Worm (Caenorhabditis elegans) whole organism, L1 larva: Measurements from ENCODE around the gene cyb-2.1.

Source experiments
- C16A3.4 ChIP-seq: fragments of 150-350 bp; optimal IDR thresholded peaks from 2 replicates; lab custom pipeline; 2014; ENCODE audit warnings: missing biosample characterization, missing genetic modification characterization
- C34B4.2 ChIP-seq: sonication (generic microtip); optimal IDR thresholded peaks from 2 replicates; lab custom pipeline; 2017; ENCODE audit warnings: mild to moderate bottlenecking, missing genetic modification characterization, missing compliant biosample characterization
- aly-2 ChIP-seq: fragments of 150-350 bp; optimal IDR thresholded peaks from 2 replicates; lab custom pipeline; 2014; ENCODE audit warnings: missing biosample characterization, missing genetic modification characterization
- ama-1 ChIP-seq: fragments of 150-350 bp; optimal IDR thresholded peaks from 2 replicates; lab custom pipeline; 2014
- ceh-82 ChIP-seq, 3 experiments: fragments of 150-350 bp in 1 of 3; sonication (generic microtip) in 2 of 3; optimal IDR thresholded peaks; 2 replicates each; lab custom pipeline; 2014 to 2017; ENCODE audit warnings: missing biosample characterization in 3 of 3, missing genetic modification characterization in 3 of 3
- ceh-88 ChIP-seq: fragments of 200-800 bp; sonication (Bioruptor generic); IDR thresholded peaks from 2 replicates; pipeline ENCODE4 v1.3.6; 2022; ENCODE audit warnings: missing genetic modification characterization, missing compliant biosample characterization
- ceh-90 ChIP-seq: sonication (generic microtip); optimal IDR thresholded peaks from 2 replicates; lab custom pipeline; 2016; ENCODE audit warnings: missing genetic modification characterization, missing compliant biosample characterization
- dpl-1 ChIP-seq, 3 experiments: fragments of 150-350 bp in 2 of 3; sonication (generic microtip) in 1 of 3; optimal IDR thresholded peaks; 2 replicates each; lab custom pipeline; 2014 to 2017; ENCODE audit warnings: missing biosample characterization in 3 of 3, missing genetic modification characterization in 3 of 3, missing genetic modification reagents in 3 of 3
- efl-1 ChIP-seq, 4 experiments: fragments of 150-350 bp; optimal IDR thresholded peaks in 3 of 4; peaks in 1 of 4; 1 replicate in 1 of 4; 2 replicates in 3 of 4; lab custom pipeline; 2014; ENCODE audit warnings: missing biosample characterization in 2 of 4, missing genetic modification characterization in 2 of 4, missing genetic modification reagents in 2 of 4
- egl-13 ChIP-seq: sonication (generic microtip); optimal IDR thresholded peaks from 2 replicates; lab custom pipeline; 2016; ENCODE audit warnings: missing genotype, missing genetic modification reagents, missing genetic modification characterization, missing compliant biosample characterization
- elt-2 ChIP-seq: sonication (generic microtip); optimal IDR thresholded peaks from 2 replicates; lab custom pipeline; 2016; ENCODE audit warnings: missing genetic modification characterization, mild to moderate bottlenecking, inconsistent platforms, missing compliant biosample characterization, missing genetic modification reagents
- elt-3 ChIP-seq, 6 experiments: fragments of 150-350 bp in 1 of 6; sonication (generic microtip); optimal IDR thresholded peaks; 2 replicates each; lab custom pipeline; 2017 to 2018; ENCODE audit warnings: missing biosample characterization in 6 of 6, missing genetic modification characterization in 6 of 6, inconsistent platforms in 1 of 6
- fkh-8 ChIP-seq: sonication (generic microtip); optimal IDR thresholded peaks from 2 replicates; lab custom pipeline; 2016; ENCODE audit warnings: mild to moderate bottlenecking, missing genetic modification characterization, missing compliant biosample characterization
- hlh-17 ChIP-seq: fragments of 200-800 bp; sonication (Bioruptor generic); optimal IDR thresholded peaks from 2 replicates; lab custom pipeline; 2018; ENCODE audit warnings: missing genetic modification characterization, mild to moderate bottlenecking, missing compliant biosample characterization, moderate library complexity, borderline replicate concordance
- irx-1 ChIP-seq: sonication (generic microtip); optimal IDR thresholded peaks from 2 replicates; lab custom pipeline; 2016; ENCODE audit warnings: missing genetic modification characterization, missing compliant biosample characterization
- lin-13 ChIP-seq: fragments of 150-350 bp; optimal IDR thresholded peaks from 2 replicates; lab custom pipeline; 2014; ENCODE audit warnings: missing biosample characterization, missing genetic modification reagents, missing genetic modification characterization
- lin-14 ChIP-seq: fragments of 200-800 bp; sonication (Bioruptor generic); optimal IDR thresholded peaks from 2 replicates; lab custom pipeline; 2018; ENCODE audit warnings: mild to moderate bottlenecking, missing genetic modification characterization, moderate library complexity, missing compliant biosample characterization
- lin-15B ChIP-seq: fragments of 150-350 bp; sonication (generic microtip); optimal IDR thresholded peaks from 3 replicates; lab custom pipeline; 2014; ENCODE audit warnings: missing biosample characterization, missing genetic modification characterization
- lin-35 ChIP-seq, 2 experiments: fragments of 150-350 bp; optimal IDR thresholded peaks; 2 replicates each; lab custom pipeline; 2014; ENCODE audit warnings: missing biosample characterization in 2 of 2, missing genetic modification characterization in 2 of 2, missing genetic modification reagents in 2 of 2
- lin-39 ChIP-seq: fragments of 150-350 bp; optimal IDR thresholded peaks from 2 replicates; lab custom pipeline; 2014; ENCODE audit warnings: missing biosample characterization, missing genetic modification reagents, missing genetic modification characterization
- lsy-2 ChIP-seq, 2 experiments: fragments of 150-350 bp; optimal IDR thresholded peaks; 2 replicates each; lab custom pipeline; 2014; ENCODE audit warnings: missing biosample characterization in 2 of 2, missing genetic modification characterization in 2 of 2
- mab-9 ChIP-seq: fragments of 200-800 bp; sonication (Bioruptor generic); IDR thresholded peaks from 2 replicates; pipeline ENCODE4 v1.3.6; 2022; ENCODE audit warnings: missing genetic modification reagents, missing genetic modification characterization, missing compliant biosample characterization
- mdl-1 ChIP-seq, 2 experiments: fragments of 150-350 bp; optimal IDR thresholded peaks; 2 replicates each; lab custom pipeline; 2014 to 2017; ENCODE audit warnings: missing biosample characterization in 2 of 2, missing genetic modification characterization in 2 of 2, inconsistent platforms in 1 of 2
- mep-1 ChIP-seq: fragments of 150-350 bp; optimal IDR thresholded peaks from 2 replicates; lab custom pipeline; 2014; ENCODE audit warnings: missing biosample characterization, missing genetic modification characterization
- nhr-11 ChIP-seq: fragments of 150-350 bp; optimal IDR thresholded peaks from 2 replicates; lab custom pipeline; 2014; ENCODE audit warnings: missing biosample characterization, missing genetic modification characterization
- nhr-20 ChIP-seq: sonication (generic microtip); optimal IDR thresholded peaks from 2 replicates; lab custom pipeline; 2016; ENCODE audit warnings: mild to moderate bottlenecking, missing genetic modification characterization, missing compliant biosample characterization
- nhr-237 ChIP-seq: fragments of 150-350 bp; optimal IDR thresholded peaks from 2 replicates; lab custom pipeline; 2014; ENCODE audit warnings: missing biosample characterization, missing genetic modification characterization
- nhr-76 ChIP-seq: sonication (generic microtip); optimal IDR thresholded peaks from 2 replicates; lab custom pipeline; 2017; ENCODE audit warnings: missing biosample characterization, missing genetic modification characterization
- nhr-85 ChIP-seq: sonication (generic microtip); peaks from one replicate; lab custom pipeline; 2016; ENCODE audit warnings: missing genetic modification characterization, inconsistent platforms, missing compliant biosample characterization
- pax-3 ChIP-seq: fragments of 200-800 bp; sonication (Bioruptor generic); optimal IDR thresholded peaks from 2 replicates; lab custom pipeline; 2018; ENCODE audit warnings: mild to moderate bottlenecking, missing genetic modification characterization, moderate library complexity, missing compliant biosample characterization
- rnt-1 ChIP-seq: sonication (generic microtip); optimal IDR thresholded peaks from 2 replicates; lab custom pipeline; 2016; ENCODE audit warnings: mild to moderate bottlenecking, missing genetic modification characterization, moderate library complexity, missing compliant biosample characterization
- snu-23 ChIP-seq: sonication (generic microtip); optimal IDR thresholded peaks from 2 replicates; lab custom pipeline; 2016; ENCODE audit warnings: missing genetic modification characterization, missing compliant biosample characterization
- swsn-7 ChIP-seq: sonication (generic microtip); optimal IDR thresholded peaks from 2 replicates; lab custom pipeline; 2016; ENCODE audit warnings: missing genetic modification characterization, missing compliant biosample characterization
- tbx-2 ChIP-seq: sonication (generic microtip); optimal IDR thresholded peaks from 2 replicates; lab custom pipeline; 2016; ENCODE audit warnings: missing genetic modification characterization, missing compliant biosample characterization
- tlp-1 ChIP-seq: fragments of 150-350 bp; optimal IDR thresholded peaks from 2 replicates; lab custom pipeline; 2014; ENCODE audit warnings: missing biosample characterization, missing genetic modification characterization
- unc-130 ChIP-seq: fragments of 150-350 bp; optimal IDR thresholded peaks from 2 replicates; lab custom pipeline; 2017; ENCODE audit warnings: missing biosample characterization, missing genetic modification characterization, inconsistent platforms
- zag-1 ChIP-seq: fragments of 150-350 bp; optimal IDR thresholded peaks from 2 replicates; lab custom pipeline; 2014; ENCODE audit warnings: missing biosample characterization, missing genetic modification characterization
- ztf-4 ChIP-seq: fragments of 150-350 bp; optimal IDR thresholded peaks from 2 replicates; lab custom pipeline; 2014; ENCODE audit warnings: missing biosample characterization, missing genetic modification characterization

cyb-2.1 gene

ce11 chrIV:11036222-11036621 lies 50.4 kb downstream of the cyb-2.1 start, which contains the start of gene fkb-1 (continued):
- TF ChIP-seq ama-1 (no peak), nhr-237 (tag; lab: Kevin White, UChicago) (no peak), zag-1 (no peak), ceh-90 (tag; lab: Kevin White, UChicago) (no peak), nhr-11 (tag; lab: Kevin White, UChicago) (peak; percentile 45), efl-1 (optimal IDR thresholded peaks at IDR 0.05; lab: Kevin White, UChicago) (peak; percentile 66 to 78), efl-1 (GFP tag; optimal IDR thresholded peaks at IDR 0.05 in 1 of 2; lab: Kevin White, UChicago) (peak; percentile 68 to 96), fkh-8 (peak; percentile 58), ceh-88 (GFP tag; lab: Robert Waterston, UW) (peak; percentile 25; the same call in 1 of the 2 replicates), aly-2 (no peak), dpl-1 (GFP tag; optimal IDR thresholded peaks at IDR 0.05; lab: Kevin White, UChicago) (peak; percentile 59 to 75 (median 74)), snu-23 (peak; percentile 86), lin-15B (tag; lab: Kevin White, UChicago) (peak; percentile 6), lin-35 (GFP tag; optimal IDR thresholded peaks at IDR 0.05; lab: Kevin White, UChicago) (peak; percentile 79), lin-39 (tag; lab: Kevin White, UChicago) (peak; percentile 54), lsy-2 (tag; optimal IDR thresholded peaks at IDR 0.05; lab: Kevin White, UChicago) (peak; percentile 82 to 85), mdl-1 (tag; optimal IDR thresholded peaks at IDR 0.05; lab: Kevin White, UChicago) (peak in 1 of 2 experiments; percentile 61), pax-3 (tag; lab: Kevin White, UChicago) (no peak), nhr-20 (tag; lab: Kevin White, UChicago) (peak; percentile 79), lin-14 (GFP tag; lab: Kevin White, UChicago) (peak; percentile 82), mab-9 (GFP tag; lab: Robert Waterston, UW) (no peak), C16A3.4 (tag; lab: Kevin White, UChicago) (peak; percentile 73), unc-130 (peak; percentile 42), ztf-4 (tag; lab: Kevin White, UChicago) (no peak), nhr-76 (tag; lab: Kevin White, UChicago) (no peak), ceh-82 (tag; optimal IDR thresholded peaks at IDR 0.05; lab: Kevin White, UChicago) (peak; percentile 39 to 67 (median 60)), elt-3 (tag; optimal IDR thresholded peaks at IDR 0.05; lab: Kevin White, UChicago) (peak in 1 of 6 experiments; percentile 45), nhr-85 (tag; lab: Kevin White, UChicago) (peak; percentile 84), tlp-1 (tag; lab: Kevin White, UChicago) (no peak), mep-1 (tag; lab: Kevin White, UChicago) (peak; percentile 83), lin-13 (GFP tag; lab: Kevin White, UChicago) (peak; percentile 47), tbx-2 (tag; lab: Kevin White, UChicago) (peak; percentile 76), irx-1 (peak; percentile 61), egl-13 (tag; lab: Kevin White, UChicago) (peak; percentile 47), C34B4.2 (tag; lab: Kevin White, UChicago) (no peak), elt-2 (tag; lab: Kevin White, UChicago) (peak; percentile 3), hlh-17 (no peak), rnt-1 (tag; lab: Kevin White, UChicago) (peak; percentile 74), swsn-7 (peak; percentile 79)
